Worm (Caenorhabditis elegans): Measurements from ENCODE around the gene din-1.

Gene din-1

ce11 chrII:11650975-11651588 lies 17.7 kb upstream of the din-1 start, which contains the start of gene coa-7 (continued):
- TF ChIP-seq lsy-27 (tag; optimal IDR thresholded peaks at IDR 0.05; ENCODE audit: borderline replicate concordance, insufficient read depth) = no peak
- no peak for TF ChIP-seq T07F8.4 (tag; optimal IDR thresholded peaks at IDR 0.05)
- TF ChIP-seq attf-6 (GFP tag; IDR thresholded peaks at IDR 0.05) = no peak
- TF ChIP-seq unc-62 (GFP tag; optimal IDR thresholded peaks at IDR 0.05) = no peak
- no peak for TF ChIP-seq nhr-120 (GFP tag; IDR thresholded peaks at IDR 0.05)
- peak in 1 of 2 experiments; percentile 42 for TF ChIP-seq rec-8 (tag; optimal IDR thresholded peaks at IDR 0.05)
- TF ChIP-seq F37B4.10 (GFP tag; IDR thresholded peaks at IDR 0.05) = no peak
- TF ChIP-seq ztf-25 (GFP tag; IDR thresholded peaks at IDR 0.05) = 0 out of 2 replicates have a peak, but pooled peaks have one; percentile 4
- TF ChIP-seq B0261.1 (tag; optimal IDR thresholded peaks at IDR 0.05) = no peak
- peak; percentile 65 for TF ChIP-seq ceh-79 (tag; optimal IDR thresholded peaks at IDR 0.05)
- no peak for TF ChIP-seq F57A8.1 (GFP tag; optimal IDR thresholded peaks at IDR 0.05)
- peak; percentile 55; the same call in 1 of the 2 replicates for TF ChIP-seq hsf-1 (GFP tag; IDR thresholded peaks at IDR 0.05)
- TF ChIP-seq pbrm-1 (GFP tag; IDR thresholded peaks at IDR 0.05) = peak; percentile 61
- TF ChIP-seq tbp1 (GFP tag; optimal IDR thresholded peaks at IDR 0.05) = peak; percentile 22
- peak; percentile 25; the same call in 1 of the 2 replicates for TF ChIP-seq hmg-1.2 (GFP tag; IDR thresholded peaks at IDR 0.05)
- no peak for TF ChIP-seq cebp-2 (GFP tag; IDR thresholded peaks at IDR 0.05)
- TF ChIP-seq ztf-3 (GFP tag; optimal IDR thresholded peaks at IDR 0.05) = no peak
- TF ChIP-seq F23B12.7 (tag; optimal IDR thresholded peaks at IDR 0.05; ENCODE audit: insufficient read depth) = no peak
- TF ChIP-seq nfyb-1 (GFP tag; IDR thresholded peaks at IDR 0.05) = no peak
- no peak for TF ChIP-seq ztf-6 (GFP tag; IDR thresholded peaks at IDR 0.05)
- no peak for TF ChIP-seq ama-1 (optimal IDR thresholded peaks at IDR 0.05)
- no peak for TF ChIP-seq ama-1 (GFP tag; optimal IDR thresholded peaks at IDR 0.05)
- TF ChIP-seq hmg-20 (GFP tag; IDR thresholded peaks at IDR 0.05) = no peak
- TF ChIP-seq fkh-3 (tag; optimal IDR thresholded peaks at IDR 0.05) = no peak
- no peak for TF ChIP-seq Y56A3A.18 (GFP tag; IDR thresholded peaks at IDR 0.05)
- TF ChIP-seq Y53F4B.3 (GFP tag; IDR thresholded peaks at IDR 0.05) = no peak
- 0 out of 2 replicates have a peak, but pooled peaks have one; percentile 9 for TF ChIP-seq F39B2.1 (GFP tag; IDR thresholded peaks at IDR 0.05)
- no peak for TF ChIP-seq mel-28 (tag; optimal IDR thresholded peaks at IDR 0.05; ENCODE audit: borderline replicate concordance)
- no peak for TF ChIP-seq zfh-2 (GFP tag; conservative IDR thresholded peaks at IDR 0.05)
- 0 out of 2 replicates have a peak, but pooled peaks have one; percentile 30 for TF ChIP-seq mcd-1 (GFP tag; IDR thresholded peaks at IDR 0.05)
- peak; percentile 66 for TF ChIP-seq madf-3 (GFP tag; IDR thresholded peaks at IDR 0.05)
- peak; percentile 41 for TF ChIP-seq lsl-1 (GFP tag; optimal IDR thresholded peaks at IDR 0.05)
- no peak for TF ChIP-seq F55B11.4 (tag; optimal IDR thresholded peaks at IDR 0.05; ENCODE audit: borderline replicate concordance, insufficient read depth)
- no peak for TF ChIP-seq K12H6.12 (tag; optimal IDR thresholded peaks at IDR 0.05)
- no peak for TF ChIP-seq ccch-3 (GFP tag; optimal IDR thresholded peaks at IDR 0.05)
- TF ChIP-seq egl-44 (GFP tag; IDR thresholded peaks at IDR 0.05) = no peak
- TF ChIP-seq nhr-179 (tag; optimal IDR thresholded peaks at IDR 0.05) = no peak
- no peak for TF ChIP-seq C06A6.2 (GFP tag; conservative IDR thresholded peaks at IDR 0.05)
- peak; percentile 44 for TF ChIP-seq tbx-9 (tag; optimal IDR thresholded peaks at IDR 0.05; ENCODE audit: borderline replicate concordance)
- no peak for TF ChIP-seq ceh-27 (GFP tag; optimal IDR thresholded peaks at IDR 0.05)
- TF ChIP-seq lir-1 (GFP tag; conservative IDR thresholded peaks at IDR 0.05) = no peak
- no peak for TF ChIP-seq F10E7.11 (tag; optimal IDR thresholded peaks at IDR 0.05)
- peak; percentile 26 for TF ChIP-seq him-1 (tag; optimal IDR thresholded peaks at IDR 0.05)
- no peak for TF ChIP-seq ztf-28 (GFP tag; IDR thresholded peaks at IDR 0.05)
- no peak for TF ChIP-seq attf-3 (GFP tag; conservative IDR thresholded peaks at IDR 0.05)
- TF ChIP-seq bed-1 (GFP tag; IDR thresholded peaks at IDR 0.05) = no peak
- TF ChIP-seq nfya-1 (tag; optimal IDR thresholded peaks at IDR 0.05; ENCODE audit: borderline replicate concordance, insufficient read depth) = no peak
